Fruit fly (Drosophila melanogaster): ENCODE measurements around the gene Rbsn-5.

Rbsn-5 gene

DNA sequence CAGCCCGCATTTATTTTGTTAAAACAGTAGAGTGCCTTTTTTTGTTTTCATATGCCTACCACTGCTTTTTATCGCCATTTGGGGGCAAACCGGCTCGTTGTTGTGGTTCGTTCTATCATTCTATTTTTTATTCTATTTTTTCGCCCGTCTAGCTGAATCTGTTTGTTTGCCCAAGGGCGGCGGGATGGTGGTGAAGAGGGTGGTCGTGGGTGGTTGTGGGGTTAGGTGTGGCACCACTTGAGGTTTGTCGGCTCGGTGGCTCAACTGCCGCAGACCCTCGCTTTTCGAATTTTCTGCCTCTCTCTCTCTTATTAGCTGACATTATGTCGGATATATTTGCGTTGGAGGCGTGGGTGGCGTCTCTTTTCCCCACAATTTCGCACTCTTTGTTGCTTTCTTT, 11.9 kb downstream of the Rbsn-5 start:
- TF ChIP-seq toe (GFP tag; optimal IDR thresholded peaks at IDR 0.05) (no peak), CG1620 (GFP tag; optimal IDR thresholded peaks at IDR 0.05) (no peak), kay (GFP tag; ENCODE audit: borderline replicate concordance) (peak; percentile 30), Hr96 (GFP tag; optimal IDR thresholded peaks at IDR 0.05) (no peak), cic (GFP tag; optimal IDR thresholded peaks at IDR 0.05) (peak; percentile 6), bab1 (GFP tag; optimal IDR thresholded peaks at IDR 0.05) (no peak), CG7101 (tag; optimal IDR thresholded peaks at IDR 0.05) (no peak), CG12768 (GFP tag; optimal IDR thresholded peaks at IDR 0.05) (peak; percentile 37)

DNA sequence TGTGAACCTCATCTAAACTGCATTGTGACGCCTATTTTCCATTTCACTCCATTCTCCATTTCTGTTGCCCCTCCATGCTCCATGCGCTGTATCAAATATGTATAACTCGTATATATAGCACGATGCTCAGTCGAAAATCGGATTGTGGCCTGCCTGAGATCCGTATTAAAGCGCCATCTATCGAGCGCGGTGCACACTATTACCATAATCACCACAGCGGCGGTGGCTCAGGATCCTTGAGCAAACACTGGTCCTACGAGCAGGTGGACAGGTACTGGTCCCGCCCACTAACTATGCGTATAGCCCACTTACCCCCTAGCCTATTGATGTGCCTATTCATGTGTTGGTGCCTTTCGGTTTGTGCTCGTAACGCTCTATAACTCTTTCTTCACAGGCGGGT, 25.4 kb downstream of the Rbsn-5 start:
- no peak for TF ChIP-seq cnc (optimal IDR thresholded peaks at IDR 0.05)
- no peak for TF ChIP-seq ovo (GFP tag; optimal IDR thresholded peaks at IDR 0.05)
- no peak for TF ChIP-seq CG5204 (GFP tag; optimal IDR thresholded peaks at IDR 0.05)
- no peak for TF ChIP-seq CG7045 (GFP tag; optimal IDR thresholded peaks at IDR 0.05)
- TF ChIP-seq CG11617 (GFP tag; optimal IDR thresholded peaks at IDR 0.05): no peak
- TF ChIP-seq Crg-1 (GFP tag; optimal IDR thresholded peaks at IDR 0.05): no peak
- TF ChIP-seq CG14711 (tag; optimal IDR thresholded peaks at IDR 0.05): no peak
- no peak for TF ChIP-seq cic (GFP tag; optimal IDR thresholded peaks at IDR 0.05)

DNA sequence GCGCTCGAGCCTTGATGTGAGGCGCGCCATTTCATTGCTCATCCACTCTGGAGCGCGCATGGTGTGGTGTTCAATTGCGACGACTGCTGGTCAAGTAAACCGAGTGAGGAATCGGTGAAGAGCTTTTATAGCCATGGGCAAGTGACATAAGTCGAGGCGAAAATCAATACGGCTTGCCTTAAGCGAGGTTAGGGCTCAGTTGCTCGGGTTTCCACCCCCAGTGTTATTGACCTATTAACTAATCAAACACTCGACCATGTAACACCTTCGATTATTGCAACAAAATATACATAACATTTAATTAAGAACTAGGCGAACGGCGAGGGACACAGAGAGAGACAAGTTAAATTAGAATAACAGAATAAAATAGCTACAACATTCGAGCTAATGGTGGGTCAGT, 31.0 kb downstream of the Rbsn-5 start, which contains the start of gene CG34134:
Gene CG34134, minus strand, starts transcription at position 101 of the 400 bp plus-strand sequence.
- TF ChIP-seq Mnt (GFP tag; optimal IDR thresholded peaks at IDR 0.05) (no peak), CG12768 (GFP tag; optimal IDR thresholded peaks at IDR 0.05) (no peak), cnc (optimal IDR thresholded peaks at IDR 0.05) (no peak), CG11617 (GFP tag; optimal IDR thresholded peaks at IDR 0.05) (no peak)

DNA sequence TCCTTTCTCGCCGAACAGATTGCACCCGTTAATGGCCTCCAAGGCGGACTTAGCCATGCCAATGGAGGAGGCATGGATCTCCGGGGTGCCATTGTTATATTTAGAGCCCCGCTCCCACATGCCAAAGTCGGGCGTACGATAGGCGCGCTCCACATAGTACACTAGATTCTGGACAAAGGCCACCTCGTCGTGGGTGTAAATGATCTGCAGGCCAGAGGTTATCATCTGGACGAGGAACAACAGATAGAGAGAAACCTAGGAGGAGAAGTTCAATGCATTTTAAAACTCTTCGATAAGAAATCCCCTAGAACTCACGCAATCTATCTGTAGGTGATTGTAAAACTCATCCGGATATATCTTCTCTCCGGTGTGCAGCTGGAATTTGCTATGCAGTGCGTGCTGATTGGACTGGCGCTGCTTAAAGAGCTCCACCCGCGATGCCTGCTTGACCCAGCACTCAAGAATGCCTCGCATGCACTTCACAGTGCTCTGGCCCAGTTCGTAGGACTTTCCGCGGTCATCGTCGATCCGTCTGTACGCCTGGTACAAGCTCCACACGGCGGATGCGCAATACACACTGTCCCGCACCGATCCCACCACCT, 36.2 kb downstream of the Rbsn-5 start:
- TF ChIP-seq CG12768 (GFP tag; optimal IDR thresholded peaks at IDR 0.05) (no peak), tj (GFP tag; optimal IDR thresholded peaks at IDR 0.05) (no peak), Mnt (GFP tag; optimal IDR thresholded peaks at IDR 0.05) (no peak), CG5204 (GFP tag; optimal IDR thresholded peaks at IDR 0.05) (no peak), bab1 (GFP tag; optimal IDR thresholded peaks at IDR 0.05) (no peak)

DNA sequence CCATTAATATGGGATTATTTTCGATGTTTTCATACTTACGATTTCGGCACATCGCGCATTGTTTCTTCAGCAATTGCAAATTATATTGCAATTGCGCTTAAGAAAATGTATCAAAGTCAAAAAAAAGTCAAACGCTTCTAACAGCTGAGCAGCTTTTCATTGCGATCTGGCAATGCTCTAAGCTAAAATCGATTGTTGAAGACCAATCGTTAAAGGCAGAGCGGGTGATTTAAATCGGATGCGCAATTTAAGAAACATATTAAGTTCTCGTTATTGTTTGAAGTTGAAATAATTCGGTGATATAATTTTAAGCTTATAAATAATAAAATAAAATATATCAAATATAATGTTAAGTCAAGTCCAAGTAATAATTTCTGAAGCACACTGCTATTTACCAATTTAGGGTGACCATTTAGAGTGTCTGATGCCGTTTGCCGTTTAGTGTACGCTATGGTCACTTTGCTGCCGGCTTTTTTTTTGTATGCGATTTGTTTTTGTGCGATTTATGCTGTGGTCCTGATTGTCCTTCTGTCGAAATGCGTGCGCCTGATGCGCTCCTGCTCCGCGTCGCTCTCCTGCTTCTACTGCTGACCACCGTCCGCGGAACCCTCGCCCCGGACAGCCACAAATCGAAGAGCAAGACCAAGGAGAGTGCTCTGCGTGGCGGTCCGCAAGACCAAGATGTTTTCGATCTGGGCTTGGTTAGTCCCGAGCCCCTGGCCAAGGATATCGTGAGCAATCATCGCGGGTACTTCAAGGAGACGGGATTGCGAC, 37.3 kb downstream of the Rbsn-5 start, which contains the start of the genes CG8475 and CG8460:
Gene CG8475, minus strand, starts transcription at position 162 of the 774 bp plus-strand sequence.
Gene CG8460, plus strand, starts transcription at position 437 of the 774 bp plus-strand sequence.
- TF ChIP-seq Crg-1 (GFP tag; optimal IDR thresholded peaks at IDR 0.05) (peak; percentile 37), pad (GFP tag; optimal IDR thresholded peaks at IDR 0.05) (no peak)

DNA sequence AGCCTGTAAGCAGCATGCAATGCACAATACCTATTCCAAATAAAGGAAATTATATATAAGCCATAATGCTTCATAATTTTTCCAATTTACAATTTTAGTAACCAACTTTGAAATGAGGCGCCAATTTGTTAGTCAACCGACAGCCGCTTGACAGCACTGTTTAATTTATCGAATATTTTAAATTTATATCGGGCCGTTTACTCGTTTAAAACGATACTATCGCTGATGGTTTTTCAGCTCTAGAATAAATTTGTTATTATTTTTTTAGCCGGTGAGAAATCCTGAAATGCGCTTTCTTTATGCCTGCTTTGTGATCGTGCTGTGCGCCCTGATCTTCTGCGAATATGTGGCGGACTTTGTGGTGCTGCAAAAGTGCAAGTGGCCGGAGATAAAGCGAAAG, 39.1 kb downstream of the Rbsn-5 start, which contains the start of gene PGAP5:
Gene PGAP5, plus strand, starts transcription at position 126 of the 400 bp plus-strand sequence.
- peak; percentile 51 for TF ChIP-seq pad (GFP tag; optimal IDR thresholded peaks at IDR 0.05)
- TF ChIP-seq toe (GFP tag; optimal IDR thresholded peaks at IDR 0.05): no peak
- TF ChIP-seq cic (GFP tag; optimal IDR thresholded peaks at IDR 0.05): peak; percentile 50
- peak; percentile 33 for TF ChIP-seq Mnt (GFP tag; optimal IDR thresholded peaks at IDR 0.05)
- TF ChIP-seq kay (GFP tag; ENCODE audit: borderline replicate concordance): no peak
- peak; percentile 5 for TF ChIP-seq CG33017 (tag; optimal IDR thresholded peaks at IDR 0.05)
- TF ChIP-seq CG5204 (GFP tag; optimal IDR thresholded peaks at IDR 0.05): no peak
- no peak for TF ChIP-seq Hr96 (GFP tag; optimal IDR thresholded peaks at IDR 0.05)
- TF ChIP-seq CG1620 (GFP tag; optimal IDR thresholded peaks at IDR 0.05): peak; percentile 61
- TF ChIP-seq CG7045 (GFP tag; optimal IDR thresholded peaks at IDR 0.05): no peak
- no peak for TF ChIP-seq CG11617 (GFP tag; optimal IDR thresholded peaks at IDR 0.05)
- peak; percentile 21 for TF ChIP-seq bab1 (GFP tag; optimal IDR thresholded peaks at IDR 0.05)
- TF ChIP-seq ovo (GFP tag; optimal IDR thresholded peaks at IDR 0.05): no peak
- no peak for TF ChIP-seq cnc (optimal IDR thresholded peaks at IDR 0.05)
- TF ChIP-seq CG12768 (GFP tag; optimal IDR thresholded peaks at IDR 0.05): no peak
- peak; percentile 60 for TF ChIP-seq CG7101 (tag; optimal IDR thresholded peaks at IDR 0.05)
- TF ChIP-seq Clk (GFP tag; optimal IDR thresholded peaks at IDR 0.05): no peak
- TF ChIP-seq tj (GFP tag; optimal IDR thresholded peaks at IDR 0.05): no peak
- TF ChIP-seq Crg-1 (GFP tag; optimal IDR thresholded peaks at IDR 0.05): peak; percentile 59
- no peak for TF ChIP-seq CG14711 (tag; optimal IDR thresholded peaks at IDR 0.05)

DNA sequence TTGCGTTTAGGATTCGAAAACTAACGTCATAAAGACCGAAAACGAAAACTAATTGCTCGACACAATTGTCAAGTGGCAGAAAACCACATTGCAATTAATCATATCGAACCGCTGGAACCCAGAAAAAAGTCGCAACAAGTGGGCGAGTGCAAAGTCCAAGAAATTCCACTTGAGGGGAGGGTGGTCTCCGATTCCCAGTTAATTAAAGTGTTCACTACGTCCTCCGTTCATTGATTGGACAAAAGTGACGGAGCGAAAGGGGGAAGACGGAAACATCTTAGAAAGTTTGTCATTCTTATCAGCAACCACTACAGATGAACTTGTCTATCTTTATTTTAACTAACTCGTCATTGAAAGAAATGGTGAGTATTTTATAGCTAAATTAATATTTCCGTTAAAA, 42.9 kb downstream of the Rbsn-5 start:
- peak; percentile 91 for TF ChIP-seq CG12768 (GFP tag; optimal IDR thresholded peaks at IDR 0.05)
- TF ChIP-seq Mnt (GFP tag; optimal IDR thresholded peaks at IDR 0.05): no peak
- no peak for TF ChIP-seq CG7101 (tag; optimal IDR thresholded peaks at IDR 0.05)
- TF ChIP-seq cnc (optimal IDR thresholded peaks at IDR 0.05): no peak
- TF ChIP-seq Clk (GFP tag; optimal IDR thresholded peaks at IDR 0.05): no peak
- TF ChIP-seq CG14711 (tag; optimal IDR thresholded peaks at IDR 0.05): no peak
- TF ChIP-seq CG1620 (GFP tag; optimal IDR thresholded peaks at IDR 0.05): no peak
- TF ChIP-seq pad (GFP tag; optimal IDR thresholded peaks at IDR 0.05): no peak
- TF ChIP-seq Hr96 (GFP tag; optimal IDR thresholded peaks at IDR 0.05): no peak
- TF ChIP-seq bab1 (GFP tag; optimal IDR thresholded peaks at IDR 0.05): no peak
- TF ChIP-seq CG7045 (GFP tag; optimal IDR thresholded peaks at IDR 0.05): no peak
- TF ChIP-seq CG33017 (tag; optimal IDR thresholded peaks at IDR 0.05): peak; percentile 20
- no peak for TF ChIP-seq Crg-1 (GFP tag; optimal IDR thresholded peaks at IDR 0.05)
- TF ChIP-seq CG5204 (GFP tag; optimal IDR thresholded peaks at IDR 0.05): no peak
- TF ChIP-seq kay (GFP tag; ENCODE audit: borderline replicate concordance): no peak
- no peak for TF ChIP-seq CG11617 (GFP tag; optimal IDR thresholded peaks at IDR 0.05)
- TF ChIP-seq toe (GFP tag; optimal IDR thresholded peaks at IDR 0.05): no peak
- TF ChIP-seq tj (GFP tag; optimal IDR thresholded peaks at IDR 0.05): no peak
- peak; percentile 97 for TF ChIP-seq cic (GFP tag; optimal IDR thresholded peaks at IDR 0.05)
- no peak for TF ChIP-seq ovo (GFP tag; optimal IDR thresholded peaks at IDR 0.05)
